Fruit fly (Drosophila melanogaster) whole organism, embryonic: ENCODE results near the gene CG4594.

Source experiments
- B-H1 ChIP-seq: fragments of 200-800 bp; sonication (Bioruptor generic); IDR thresholded peaks from 3 replicates; pipeline ENCODE4 v1.3.6; 2022; ENCODE audit warnings: missing biosample characterization, missing genetic modification characterization
- Bdp1 ChIP-seq: fragments of 200-800 bp; sonication (Bioruptor generic); optimal IDR thresholded peaks from 3 replicates; lab custom pipeline; 2016; ENCODE audit warnings: missing biosample characterization, missing genetic modification characterization
- CG11723 ChIP-seq: fragments of 200-800 bp; sonication (Bioruptor generic); optimal IDR thresholded peaks from 2 replicates; lab custom pipeline; 2017; ENCODE audit warnings: missing biosample characterization, mild to moderate bottlenecking, missing genetic modification characterization
- CG12659 ChIP-seq: fragments of 200-800 bp; sonication (Bioruptor generic); optimal IDR thresholded peaks from 3 replicates; lab custom pipeline; 2017; ENCODE audit warnings: mild to moderate bottlenecking, missing biosample characterization, missing genetic modification reagents, missing genetic modification characterization
- CG13424 ChIP-seq: fragments of 200-800 bp; sonication (Bioruptor generic); optimal IDR thresholded peaks from 2 replicates; lab custom pipeline; 2019; ENCODE audit warnings: missing biosample characterization, mild to moderate bottlenecking, missing genetic modification characterization, moderate library complexity
- CG14965 ChIP-seq: fragments of 200-800 bp; sonication (Bioruptor generic); optimal IDR thresholded peaks from 2 replicates; lab custom pipeline; 2016; ENCODE audit warnings: missing biosample characterization, missing genetic modification characterization, borderline replicate concordance
- CG17186 ChIP-seq: fragments of 200-800 bp; sonication (Bioruptor generic); optimal IDR thresholded peaks from 3 replicates; lab custom pipeline; 2017; ENCODE audit warnings: missing biosample characterization, missing genetic modification reagents, missing genetic modification characterization
- CG18619 ChIP-seq: fragments of 200-800 bp; sonication (Bioruptor generic); optimal IDR thresholded peaks from 3 replicates; lab custom pipeline; 2017; ENCODE audit warnings: missing biosample characterization, mild to moderate bottlenecking, missing genetic modification characterization
- CG2889 ChIP-seq: fragments of 200-800 bp; sonication (Bioruptor generic); IDR thresholded peaks from 3 replicates; pipeline ENCODE4 v1.3.6; 2022; ENCODE audit warnings: missing biosample characterization, missing genetic modification characterization
- CG30431 ChIP-seq: fragments of 200-800 bp; sonication (Bioruptor generic); optimal IDR thresholded peaks from 2 replicates; lab custom pipeline; 2017; ENCODE audit warnings: missing biosample characterization, missing genetic modification characterization
- CG4282 ChIP-seq: fragments of 200-800 bp; sonication (Bioruptor generic); optimal IDR thresholded peaks from 2 replicates; lab custom pipeline; 2016; ENCODE audit warnings: missing biosample characterization, missing genetic modification characterization
- CG8388 ChIP-seq: fragments of 200-800 bp; sonication (Bioruptor generic); optimal IDR thresholded peaks from 2 replicates; lab custom pipeline; 2019; ENCODE audit warnings: missing biosample characterization, mild to moderate bottlenecking, missing genetic modification characterization, moderate library complexity
- CG8478 ChIP-seq: fragments of >200 bp; optimal IDR thresholded peaks from 2 replicates; lab custom pipeline; 2018
- D ChIP-seq, 2 experiments: fragments of 200-800 bp in 1 of 2; fragments of >200 bp in 1 of 2; sonication (Bioruptor generic) in 1 of 2; optimal IDR thresholded peaks; 2 replicates in 1 of 2; 3 replicates in 1 of 2; lab custom pipeline; 2017; ENCODE audit warnings: mild to moderate bottlenecking in 1 of 2, missing biosample characterization in 1 of 2, missing genetic modification characterization in 1 of 2, missing genetic modification reagents in 1 of 2
- HLH54F ChIP-seq: fragments of 200-800 bp; sonication (Bioruptor generic); optimal IDR thresholded peaks from 3 replicates; lab custom pipeline; 2016; ENCODE audit warnings: missing biosample characterization, missing genetic modification characterization
- NK7.1 ChIP-seq: fragments of 200-800 bp; sonication (Bioruptor generic); optimal IDR thresholded peaks from 3 replicates; lab custom pipeline; 2016; ENCODE audit warnings: missing biosample characterization, missing genetic modification characterization
- Optix ChIP-seq: fragments of 200-800 bp; sonication (Bioruptor generic); IDR thresholded peaks from 3 replicates; pipeline ENCODE4 v1.3.6; 2022; ENCODE audit warnings: missing biosample characterization, missing genetic modification characterization
- Pdp1 ChIP-seq, 2 experiments: fragments of 200-800 bp; sonication (Bioruptor generic); optimal IDR thresholded peaks; 3 replicates each; lab custom pipeline; 2016; ENCODE audit warnings: missing biosample characterization in 2 of 2, missing genetic modification characterization in 2 of 2, mild to moderate bottlenecking in 1 of 2, moderate library complexity in 1 of 2
- TFAM ChIP-seq: fragments of 200-800 bp; sonication (Bioruptor generic); optimal IDR thresholded peaks from 2 replicates; lab custom pipeline; 2017; ENCODE audit warnings: missing biosample characterization, missing genetic modification characterization, inconsistent platforms
- Trl ChIP-seq, 3 experiments: fragments of >200 bp in 2 of 3; fragments of 200-800 bp in 1 of 3; sonication (Bioruptor generic) in 1 of 3; optimal IDR thresholded peaks; 2 replicates in 1 of 3; 3 replicates in 2 of 3; lab custom pipeline; 2016 to 2017; ENCODE audit warnings: missing biosample characterization in 1 of 3, missing genetic modification characterization in 1 of 3
- YL-1 ChIP-seq: fragments of 200-800 bp; sonication (Bioruptor generic); optimal IDR thresholded peaks from 3 replicates; lab custom pipeline; 2017; ENCODE audit warnings: missing biosample characterization, mild to moderate bottlenecking, missing genetic modification characterization
- ab ChIP-seq: fragments of 200-800 bp; sonication (Bioruptor generic); optimal IDR thresholded peaks from 2 replicates; lab custom pipeline; 2016; ENCODE audit warnings: missing biosample characterization, missing genetic modification characterization
- al ChIP-seq: fragments of 200-800 bp; sonication (Bioruptor generic); IDR thresholded peaks from 2 replicates; pipeline ENCODE4 v1.3.6; 2022; ENCODE audit warnings: missing biosample characterization, missing genetic modification characterization
- aop ChIP-seq: fragments of 200-800 bp; sonication (Bioruptor generic); IDR thresholded peaks from 2 replicates; pipeline ENCODE4 v1.3.6; 2022; ENCODE audit warnings: missing biosample characterization, missing genetic modification characterization
- bigmax ChIP-seq: fragments of 200-800 bp; sonication (Bioruptor generic); optimal IDR thresholded peaks from 2 replicates; lab custom pipeline; 2018; ENCODE audit warnings: missing biosample characterization, mild to moderate bottlenecking, missing genetic modification characterization
- bsh ChIP-seq, 2 experiments: fragments of 200-800 bp; sonication (Bioruptor generic); optimal IDR thresholded peaks; 2 replicates each; lab custom pipeline; 2017 to 2018; ENCODE audit warnings: mild to moderate bottlenecking in 2 of 2, missing biosample characterization in 2 of 2, missing genetic modification characterization in 2 of 2, moderate library complexity in 1 of 2
- chn ChIP-seq: fragments of 200-800 bp; sonication (Bioruptor generic); optimal IDR thresholded peaks from 2 replicates; lab custom pipeline; 2016; ENCODE audit warnings: missing biosample characterization, missing genetic modification characterization
- crc ChIP-seq: fragments of 200-800 bp; sonication (Bioruptor generic); optimal IDR thresholded peaks from 2 replicates; lab custom pipeline; 2016; ENCODE audit warnings: missing biosample characterization, missing genetic modification characterization
- dmrt99B ChIP-seq: fragments of 200-800 bp; sonication (Bioruptor generic); optimal IDR thresholded peaks from 2 replicates; lab custom pipeline; 2018; ENCODE audit warnings: missing biosample characterization, mild to moderate bottlenecking, missing genetic modification characterization, moderate library complexity
- fd96Cb ChIP-seq: fragments of 200-800 bp; sonication (Bioruptor generic); optimal IDR thresholded peaks from 2 replicates; lab custom pipeline; 2018; ENCODE audit warnings: missing biosample characterization, mild to moderate bottlenecking, missing genetic modification characterization, moderate library complexity
- grau ChIP-seq: fragments of 200-800 bp; optimal IDR thresholded peaks from 3 replicates; lab custom pipeline; 2019; ENCODE audit warnings: missing biosample characterization, mild to moderate bottlenecking, missing genetic modification characterization, moderate library complexity
- inv ChIP-seq: fragments of 200-800 bp; sonication (Bioruptor generic); IDR thresholded peaks from 2 replicates; pipeline ENCODE4 v1.3.6; 2022; ENCODE audit warnings: missing biosample characterization, missing genetic modification characterization; ENCODE audit not compliant: partially characterized antibody
- jing ChIP-seq: fragments of 200-800 bp; sonication (Bioruptor generic); optimal IDR thresholded peaks from 2 replicates; lab custom pipeline; 2018; ENCODE audit warnings: missing biosample characterization, mild to moderate bottlenecking, missing genetic modification characterization
- lab ChIP-seq: fragments of 200-800 bp; sonication (Bioruptor generic); optimal IDR thresholded peaks from 3 replicates; lab custom pipeline; 2017; ENCODE audit warnings: missing biosample characterization, missing genetic modification characterization, mild to moderate bottlenecking, moderate library complexity, missing genetic modification reagents
- org-1 ChIP-seq: fragments of 200-800 bp; sonication (Bioruptor generic); optimal IDR thresholded peaks from 2 replicates; lab custom pipeline; 2017; ENCODE audit warnings: missing biosample characterization, missing genetic modification characterization
- otp ChIP-seq: fragments of 200-800 bp; sonication (Bioruptor generic); IDR thresholded peaks from 3 replicates; pipeline ENCODE4, ENCODE4 v1.3.6; 2022; ENCODE audit warnings: missing biosample characterization, missing genetic modification characterization
- pb ChIP-seq: fragments of 200-800 bp; sonication (Bioruptor generic); optimal IDR thresholded peaks from 3 replicates; lab custom pipeline; 2016; ENCODE audit warnings: missing biosample characterization, missing genetic modification characterization
- prd ChIP-seq, 3 experiments: fragments of >200 bp in 2 of 3; fragments of 200-800 bp in 1 of 3; sonication (Bioruptor generic) in 1 of 3; optimal IDR thresholded peaks in 2 of 3; IDR thresholded peaks in 1 of 3; 2 replicates in 2 of 3; 3 replicates in 1 of 3; pipeline versions ENCODE4 v1.3.6 to Lab custom; 2017 to 2022; ENCODE audit warnings: missing biosample characterization in 1 of 3, missing genetic modification characterization in 1 of 3
- psq ChIP-seq: fragments of 200-800 bp; sonication (Bioruptor generic); optimal IDR thresholded peaks from 2 replicates; lab custom pipeline; 2017; ENCODE audit warnings: missing biosample characterization, missing genetic modification characterization
- sna ChIP-seq: fragments of 200-800 bp; sonication (Bioruptor generic); IDR thresholded peaks from 2 replicates; pipeline ENCODE4 v1.3.6; 2022; ENCODE audit warnings: missing biosample characterization, missing genetic modification characterization; ENCODE audit not compliant: partially characterized antibody
- tio ChIP-seq: fragments of 200-800 bp; sonication (Bioruptor generic); optimal IDR thresholded peaks from 2 replicates; lab custom pipeline; 2017; ENCODE audit warnings: missing biosample characterization, missing genetic modification characterization, inconsistent platforms
- ttk ChIP-seq: fragments of 200-800 bp; sonication (Bioruptor generic); IDR thresholded peaks from 2 replicates; pipeline ENCODE4 v2.1.2; 2022; ENCODE audit warnings: missing biosample characterization, missing genetic modification characterization
- tup ChIP-seq: fragments of 200-800 bp; sonication (Bioruptor generic); optimal IDR thresholded peaks from 2 replicates; lab custom pipeline; 2016; ENCODE audit warnings: missing biosample characterization, mild to moderate bottlenecking, missing genetic modification characterization, moderate library complexity
- zfh2 ChIP-seq: fragments of 200-800 bp; sonication (Bioruptor generic); optimal IDR thresholded peaks from 2 replicates; lab custom pipeline; 2016; ENCODE audit warnings: missing biosample characterization, missing genetic modification characterization

CG4594 gene

dm6 chr2L:9911783-9912182, 8.2 kb upstream of the CG4594 start (continued):
- TF ChIP-seq CG4282 (GFP tag; lab: Kevin White, UChicago), result no peak
- no peak for TF ChIP-seq fd96Cb (tag; lab: Kevin White, UChicago)
- TF ChIP-seq lab, result peak; percentile 38
- 0 out of 2 replicates have a peak, but pooled peaks have one; percentile 8 for TF ChIP-seq al (GFP tag; lab: Robert Waterston, UW)
- no peak for TF ChIP-seq ab (GFP tag; lab: Kevin White, UChicago)
- peak; percentile 19 for TF ChIP-seq grau
- TF ChIP-seq tio (GFP tag; lab: Kevin White, UChicago), result no peak
- TF ChIP-seq bigmax, result no peak
- TF ChIP-seq Optix (GFP tag; lab: Robert Waterston, UW), result peak; percentile 24; the same call in 1 of the 3 replicates
- no peak for TF ChIP-seq prd (optimal IDR thresholded peaks at IDR 0.05; lab: Kevin White, UChicago)
- 0 out of 3 replicates have a peak, but pooled peaks have one; percentile 13 for TF ChIP-seq prd (GFP tag; IDR thresholded peaks at IDR 0.05; lab: Robert Waterston, UW)
- TF ChIP-seq Bdp1 (GFP tag; lab: Kevin White, UChicago), result no peak
- TF ChIP-seq jing (GFP tag; lab: Kevin White, UChicago), result no peak
- peak; percentile 2 for TF ChIP-seq chn (GFP tag; lab: Kevin White, UChicago)
- no peak for TF ChIP-seq Pdp1 (GFP tag; optimal IDR thresholded peaks at IDR 0.05; lab: Kevin White, UChicago)
- peak; percentile 19 for TF ChIP-seq dmrt99B (tag; lab: Kevin White, UChicago)
- TF ChIP-seq TFAM (GFP tag; lab: Kevin White, UChicago), result no peak
- peak; percentile 28 for TF ChIP-seq CG12659 (GFP tag; lab: Kevin White, UChicago)
- TF ChIP-seq B-H1 (GFP tag; lab: Robert Waterston, UW), result no peak
- TF ChIP-seq zfh2 (GFP tag; lab: Kevin White, UChicago), result peak; percentile 31
- TF ChIP-seq sna (GFP tag; lab: Robert Waterston, UW), result no peak
- no peak for TF ChIP-seq psq
- no peak for TF ChIP-seq CG13424 (tag; lab: Kevin White, UChicago)
- TF ChIP-seq pb (GFP tag; lab: Kevin White, UChicago), result no peak
- TF ChIP-seq CG8478 (lab: Kevin White, UChicago), result no peak
- no peak for TF ChIP-seq CG14965
- no peak for TF ChIP-seq D (optimal IDR thresholded peaks at IDR 0.05; lab: Kevin White, UChicago)
- TF ChIP-seq D (GFP tag; optimal IDR thresholded peaks at IDR 0.05; lab: Kevin White, UChicago), result no peak
- no peak for TF ChIP-seq CG30431 (GFP tag; lab: Kevin White, UChicago)
- TF ChIP-seq crc (GFP tag; lab: Kevin White, UChicago), result peak; percentile 44
- TF ChIP-seq tup (GFP tag; lab: Kevin White, UChicago), result no peak
- TF ChIP-seq aop (GFP tag; lab: Robert Waterston, UW), result no peak
- TF ChIP-seq org-1 (GFP tag; lab: Kevin White, UChicago), result no peak
- no peak for TF ChIP-seq NK7.1 (GFP tag; lab: Kevin White, UChicago)
- TF ChIP-seq YL-1 (GFP tag; lab: Kevin White, UChicago), result no peak
- TF ChIP-seq bsh (GFP tag; optimal IDR thresholded peaks at IDR 0.05; lab: Kevin White, UChicago), result no peak
- TF ChIP-seq CG11723 (GFP tag; lab: Kevin White, UChicago), result no peak
- TF ChIP-seq HLH54F, result no peak
- no peak for TF ChIP-seq CG17186 (GFP tag; lab: Kevin White, UChicago)
- TF ChIP-seq otp (GFP tag; lab: Robert Waterston, UW), result no peak
- no peak for TF ChIP-seq inv
- 0 out of 2 replicates have a peak, but pooled peaks have one; percentile 25 for TF ChIP-seq ttk (GFP tag; lab: Robert Waterston, UW)
- no peak for TF ChIP-seq Trl (optimal IDR thresholded peaks at IDR 0.05; lab: Kevin White, UChicago)
- peak; percentile 38 for TF ChIP-seq Trl (GFP tag; optimal IDR thresholded peaks at IDR 0.05; lab: Kevin White, UChicago)
- TF ChIP-seq CG8388 (GFP tag; lab: Kevin White, UChicago), result peak; percentile 41
- no peak for TF ChIP-seq CG2889 (GFP tag; lab: Robert Waterston, UW)
- TF ChIP-seq CG18619 (GFP tag; lab: Kevin White, UChicago), result peak; percentile 31
- TF ChIP-seq, all 482 proteins: peak for 86
